Worm (Caenorhabditis elegans) whole organism, L2 larva: ENCODE results near the gene W09G12.6.
A peak's percentile ranks its signal among the peaks of the same experiment; 100 is the strongest.

Experiments used
- dmd-4 ChIP-seq: sonication (generic microtip); optimal IDR thresholded peaks from 2 replicates; lab custom pipeline; 2017; ENCODE audit warnings: missing biosample characterization, missing genetic modification characterization
- fos-1 ChIP-seq: fragments of 150-350 bp; optimal IDR thresholded peaks from 2 replicates; lab custom pipeline; 2014; ENCODE audit warnings: missing biosample characterization, missing genetic modification characterization
- lin-13 ChIP-seq: fragments of 150-350 bp; optimal IDR thresholded peaks from 2 replicates; lab custom pipeline; 2014; ENCODE audit warnings: missing biosample characterization, missing genetic modification reagents, missing genetic modification characterization
- lin-39 ChIP-seq: fragments of 150-350 bp; optimal IDR thresholded peaks from 2 replicates; lab custom pipeline; 2014; ENCODE audit warnings: missing biosample characterization, missing genetic modification reagents, missing genetic modification characterization
- lsy-2 ChIP-seq, 2 experiments: fragments of 150-350 bp in 1 of 2; sonication (generic microtip) in 1 of 2; optimal IDR thresholded peaks; 2 replicates each; lab custom pipeline; 2014 to 2017; ENCODE audit warnings: missing biosample characterization in 2 of 2, missing genetic modification characterization in 2 of 2
- mab-5 ChIP-seq: fragments of 150-350 bp; optimal IDR thresholded peaks from 2 replicates; lab custom pipeline; 2014; ENCODE audit warnings: missing biosample characterization, missing genetic modification characterization
- nhr-11 ChIP-seq: fragments of 150-350 bp; optimal IDR thresholded peaks from 2 replicates; lab custom pipeline; 2014; ENCODE audit warnings: missing biosample characterization, missing genetic modification characterization
- nhr-129 ChIP-seq: fragments of 150-350 bp; optimal IDR thresholded peaks from 2 replicates; lab custom pipeline; 2014; ENCODE audit warnings: missing biosample characterization, missing genetic modification characterization
- sma-3 ChIP-seq: sonication (generic microtip); optimal IDR thresholded peaks from 2 replicates; lab custom pipeline; 2016; ENCODE audit warnings: missing genetic modification reagents, missing genetic modification characterization, missing compliant biosample characterization

- TF ChIP-seq nhr-11 (tag; lab: Kevin White, UChicago) (no peak), dmd-4 (tag; lab: Kevin White, UChicago) (no peak), sma-3 (GFP tag; lab: Kevin White, UChicago) (no peak), fos-1 (tag; lab: Kevin White, UChicago) (peak; percentile 75), lin-39 (tag; lab: Kevin White, UChicago) (no peak), nhr-129 (no peak), lin-13 (GFP tag; lab: Kevin White, UChicago) (no peak), mab-5 (tag; lab: Kevin White, UChicago) (no peak), lsy-2 (tag; optimal IDR thresholded peaks at IDR 0.05; lab: Kevin White, UChicago) (no peak)
These were observed 35.0 kb downstream of the W09G12.6 start, which contains the start of gene clec-170 for ce11 chrIV:1266724-1267123.
